Fruit fly (Drosophila melanogaster): ENCODE data around the gene PolA2.

DNA sequence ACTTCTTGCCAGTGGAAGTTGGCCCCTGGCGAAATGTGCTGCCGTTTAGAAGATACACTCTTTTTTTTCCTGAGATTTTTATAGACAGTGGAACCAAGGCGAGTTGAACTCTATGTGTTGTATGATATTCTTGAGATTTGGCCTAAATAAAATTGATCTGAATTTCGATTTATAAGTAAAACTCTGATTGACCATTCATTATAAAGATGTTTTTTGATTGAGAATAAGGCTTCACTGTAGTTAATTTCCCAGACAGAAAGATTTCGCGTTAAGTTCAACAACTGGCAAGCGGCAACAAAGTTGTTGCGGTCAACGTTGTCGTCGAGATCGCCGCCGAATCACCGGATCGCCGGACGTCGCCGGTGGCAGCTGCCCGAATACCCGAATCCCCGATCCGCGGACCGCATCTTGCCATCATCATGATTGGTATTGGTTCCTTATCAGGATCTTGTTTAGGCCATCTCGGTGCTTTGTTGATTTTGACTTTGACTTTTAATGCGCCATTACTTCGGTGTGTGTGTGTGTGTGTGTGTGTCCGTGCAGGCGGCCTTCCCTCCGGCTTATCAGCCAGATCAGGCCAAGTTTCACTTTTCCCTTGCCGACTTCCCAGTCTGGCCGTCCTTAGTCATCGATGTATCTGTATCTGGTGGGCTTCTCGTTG is 16.8 kb upstream of the PolA2 start:
- no peak for TF ChIP-seq Sin3A (optimal IDR thresholded peaks at IDR 0.05)
- TF ChIP-seq psq (optimal IDR thresholded peaks at IDR 0.05), result no peak
- no peak for TF ChIP-seq Myc (optimal IDR thresholded peaks at IDR 0.05)
- TF ChIP-seq h (optimal IDR thresholded peaks at IDR 0.05), result no peak
